Worm (Caenorhabditis elegans): ENCODE results near the gene acdh-13.
A peak's percentile ranks its signal among the peaks of the same experiment; 100 is the strongest.

The acdh-13 gene

DNA sequence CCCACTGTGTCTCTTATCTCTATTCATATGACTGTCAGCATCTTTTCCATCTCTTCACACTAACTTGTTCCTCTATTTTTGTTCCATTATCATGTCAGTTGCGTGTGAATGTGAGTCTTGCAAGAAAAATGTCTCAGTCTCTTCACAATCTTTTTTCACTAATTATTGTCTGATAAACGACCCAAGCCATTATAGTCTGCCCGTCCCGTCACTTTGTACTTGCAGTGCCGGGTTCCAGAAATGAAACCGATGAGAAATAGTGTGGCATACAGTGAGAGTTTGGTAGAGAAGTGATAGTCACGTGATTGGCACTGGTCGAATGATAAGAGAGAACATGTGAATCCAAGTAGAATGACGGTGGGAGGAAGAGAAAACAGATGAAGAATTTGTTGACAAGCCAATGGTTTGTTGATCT, 29.0 kb upstream of the acdh-13 start (continued):
- TF ChIP-seq dox-1 (GFP tag; IDR thresholded peaks at IDR 0.05): no peak; the same call in 1 of the 2 replicates
- TF ChIP-seq sea-2 (GFP tag; IDR thresholded peaks at IDR 0.05): no peak
- peak; percentile 96 for TF ChIP-seq chd-7 (tag; optimal IDR thresholded peaks at IDR 0.05)
- TF ChIP-seq madf-6 (GFP tag; IDR thresholded peaks at IDR 0.05): no peak; the same call in 1 of the 2 replicates
- TF ChIP-seq zfh-2 (GFP tag; conservative IDR thresholded peaks at IDR 0.05): no peak
- no peak for TF ChIP-seq lag-1 (GFP tag; IDR thresholded peaks at IDR 0.05)
- TF ChIP-seq C06A6.2 (GFP tag; conservative IDR thresholded peaks at IDR 0.05): peak; percentile 90
- 0 out of 2 replicates have a peak, but pooled peaks have one; percentile 58 for TF ChIP-seq let-526 (GFP tag; IDR thresholded peaks at IDR 0.05)
- TF ChIP-seq F55B11.4 (tag; optimal IDR thresholded peaks at IDR 0.05; ENCODE audit: borderline replicate concordance, insufficient read depth): no peak
- no peak for TF ChIP-seq Y56A3A.18 (GFP tag; IDR thresholded peaks at IDR 0.05)
- peak; percentile 87 for TF ChIP-seq tlf-1 (GFP tag; optimal IDR thresholded peaks at IDR 0.05)
- TF ChIP-seq athp-1 (tag; optimal IDR thresholded peaks at IDR 0.05): no peak
- no peak for TF ChIP-seq B0261.1 (tag; optimal IDR thresholded peaks at IDR 0.05)
- TF ChIP-seq lin-26 (GFP tag; IDR thresholded peaks at IDR 0.05): 0 out of 2 replicates have a peak, but pooled peaks have one; percentile 17
- peak; percentile 62; the same call in 1 of the 2 replicates for TF ChIP-seq K11D2.4 (GFP tag; IDR thresholded peaks at IDR 0.05)
- peak; percentile 34 for TF ChIP-seq ZK185.1 (tag; optimal IDR thresholded peaks at IDR 0.05; ENCODE audit: poor library complexity, severe bottlenecking)
- no peak for TF ChIP-seq mxl-1 (tag; optimal IDR thresholded peaks at IDR 0.05)
- TF ChIP-seq nhr-90 (tag; optimal IDR thresholded peaks at IDR 0.05): peak; percentile 88
- no peak for TF ChIP-seq F52B5.7 (tag; optimal IDR thresholded peaks at IDR 0.05)
- peak; percentile 36; the same call in 1 of the 2 replicates for TF ChIP-seq mcd-1 (GFP tag; IDR thresholded peaks at IDR 0.05)
- TF ChIP-seq madf-8 (GFP tag; conservative IDR thresholded peaks at IDR 0.05): no peak
- TF ChIP-seq nhr-120 (GFP tag; IDR thresholded peaks at IDR 0.05): no peak
- TF ChIP-seq akir-1 (GFP tag; optimal IDR thresholded peaks at IDR 0.05): no peak
- TF ChIP-seq him-1 (tag; optimal IDR thresholded peaks at IDR 0.05): no peak
- TF ChIP-seq nfyb-1 (GFP tag; IDR thresholded peaks at IDR 0.05): peak; percentile 86
- TF ChIP-seq ceh-58 (GFP tag; IDR thresholded peaks at IDR 0.05): no peak
- no peak for TF ChIP-seq Y53F4B.3 (GFP tag; IDR thresholded peaks at IDR 0.05)
- TF ChIP-seq aptf-3 (GFP tag; IDR thresholded peaks at IDR 0.05): no peak
- peak; percentile 75 for TF ChIP-seq hmg-1.2 (GFP tag; IDR thresholded peaks at IDR 0.05)
- TF ChIP-seq ceh-40 (GFP tag; IDR thresholded peaks at IDR 0.05): no peak
- TF ChIP-seq sptf-2 (GFP tag; optimal IDR thresholded peaks at IDR 0.05): peak; percentile 22
- peak; percentile 61 for TF ChIP-seq ztf-3 (GFP tag; optimal IDR thresholded peaks at IDR 0.05)
- peak in 1 of 3 experiments; percentile 14 for TF ChIP-seq lin-35 (GFP tag; optimal IDR thresholded peaks at IDR 0.05)
- TF ChIP-seq C17E4.6 (GFP tag; IDR thresholded peaks at IDR 0.05): no peak
- peak; percentile 99 for TF ChIP-seq ztf-22 (GFP tag; optimal IDR thresholded peaks at IDR 0.05)
- no peak for TF ChIP-seq rcor-1 (GFP tag; IDR thresholded peaks at IDR 0.05)
- peak; percentile 93 for TF ChIP-seq F22D6.2 (tag; optimal IDR thresholded peaks at IDR 0.05)
- TF ChIP-seq Y53G8AR.9 (GFP tag; conservative IDR thresholded peaks at IDR 0.05): peak; percentile 74; the same call in 1 of the 2 replicates
- no peak for TF ChIP-seq bed-2 (GFP tag; IDR thresholded peaks at IDR 0.05)
- peak; percentile 99 for TF ChIP-seq nhr-80 (tag; optimal IDR thresholded peaks at IDR 0.05)
- TF ChIP-seq snpc-1.1 (tag; optimal IDR thresholded peaks at IDR 0.05; ENCODE audit: insufficient read depth): no peak
- TF ChIP-seq fkh-3 (tag; optimal IDR thresholded peaks at IDR 0.05): no peak
- TF ChIP-seq snpc-3.4 (tag; optimal IDR thresholded peaks at IDR 0.05): no peak
- no peak for TF ChIP-seq F49E8.2 (tag; optimal IDR thresholded peaks at IDR 0.05; ENCODE audit: insufficient read depth)
- peak; percentile 68 for TF ChIP-seq B0035.1 (tag; optimal IDR thresholded peaks at IDR 0.05)
- 0 out of 2 replicates have a peak, but pooled peaks have one; percentile 62 for TF ChIP-seq Y79H2A.3 (GFP tag; conservative IDR thresholded peaks at IDR 0.05)
- TF ChIP-seq dpff-1 (tag; optimal IDR thresholded peaks at IDR 0.05): no peak
- no peak for TF ChIP-seq unc-130 (GFP tag; optimal IDR thresholded peaks at IDR 0.05)
- no peak for TF ChIP-seq zim-3 (tag; optimal IDR thresholded peaks at IDR 0.05)

All from whole organism, young adult.